Fruit fly (Drosophila melanogaster) whole organism, embryonic: Measurements from ENCODE around the gene CG31021.

Experiments used
- Ada2b ChIP-seq: fragments of 200-800 bp; sonication (Bioruptor generic); IDR thresholded peaks from 2 replicates; pipeline ENCODE4 v1.3.6; 2022; ENCODE audit warnings: missing biosample characterization, missing genetic modification characterization
- Adf1 ChIP-seq: fragments of 200-800 bp; sonication (Bioruptor generic); IDR thresholded peaks from 2 replicates; pipeline ENCODE4 v1.3.6; 2022; ENCODE audit warnings: missing biosample characterization, missing genetic modification characterization
- Atf3 ChIP-seq: fragments of 200-800 bp; sonication (Bioruptor generic); optimal IDR thresholded peaks from 3 replicates; lab custom pipeline; 2016; ENCODE audit warnings: missing biosample characterization, missing genetic modification characterization
- Atf6 ChIP-seq: fragments of 200-800 bp; sonication (Bioruptor generic); IDR thresholded peaks from 2 replicates; pipeline ENCODE4 v1.3.6; 2022; ENCODE audit warnings: missing biosample characterization, missing genetic modification characterization
- CG10462 ChIP-seq: fragments of 200-800 bp; sonication (Bioruptor generic); optimal IDR thresholded peaks from 2 replicates; lab custom pipeline; 2016; ENCODE audit warnings: missing biosample characterization, missing genetic modification characterization
- CG10654 ChIP-seq: fragments of 200-800 bp; sonication (Bioruptor generic); optimal IDR thresholded peaks from 2 replicates; lab custom pipeline; 2016; ENCODE audit warnings: missing biosample characterization, missing genetic modification characterization
- CG11723 ChIP-seq: fragments of 200-800 bp; sonication (Bioruptor generic); optimal IDR thresholded peaks from 2 replicates; lab custom pipeline; 2017; ENCODE audit warnings: missing biosample characterization, mild to moderate bottlenecking, missing genetic modification characterization
- CG12104 ChIP-seq: fragments of 200-800 bp; sonication (Bioruptor generic); optimal IDR thresholded peaks from 3 replicates; lab custom pipeline; 2016; ENCODE audit warnings: missing biosample characterization, missing genetic modification characterization
- CG12769 ChIP-seq: fragments of 200-800 bp; sonication (Bioruptor generic); optimal IDR thresholded peaks from 2 replicates; lab custom pipeline; 2019; ENCODE audit warnings: missing biosample characterization, mild to moderate bottlenecking, missing genetic modification characterization, moderate library complexity
- CG14667 ChIP-seq: fragments of 200-800 bp; sonication (Bioruptor generic); IDR thresholded peaks from 2 replicates; pipeline ENCODE4 v1.3.6; 2022; ENCODE audit warnings: missing biosample characterization, missing genetic modification characterization
- CG15073 ChIP-seq: fragments of 200-800 bp; sonication (Bioruptor generic); optimal IDR thresholded peaks from 2 replicates; lab custom pipeline; 2016; ENCODE audit warnings: missing biosample characterization, missing genetic modification characterization
- CG17912 ChIP-seq: fragments of 200-800 bp; sonication (Bioruptor generic); optimal IDR thresholded peaks from 2 replicates; lab custom pipeline; 2018; ENCODE audit warnings: missing biosample characterization, mild to moderate bottlenecking, missing genetic modification characterization
- CG18476 ChIP-seq: fragments of 200-800 bp; sonication (Bioruptor generic); optimal IDR thresholded peaks from 2 replicates; lab custom pipeline; 2016; ENCODE audit warnings: missing biosample characterization, mild to moderate bottlenecking, missing genetic modification characterization
- CG2678 ChIP-seq: fragments of 200-800 bp; sonication (Bioruptor generic); optimal IDR thresholded peaks from 3 replicates; lab custom pipeline; 2019; ENCODE audit warnings: missing biosample characterization, mild to moderate bottlenecking, missing genetic modification characterization, moderate library complexity
- CG4424 ChIP-seq: fragments of 200-800 bp; sonication (Bioruptor generic); optimal IDR thresholded peaks from 3 replicates; lab custom pipeline; 2016; ENCODE audit warnings: missing biosample characterization, missing genetic modification characterization
- CG4707 ChIP-seq: fragments of 200-800 bp; sonication (Bioruptor generic); optimal IDR thresholded peaks from 2 replicates; lab custom pipeline; 2018; ENCODE audit warnings: missing biosample characterization, mild to moderate bottlenecking, missing genetic modification characterization, moderate library complexity
- CG7963 ChIP-seq: fragments of 200-800 bp; sonication (Bioruptor generic); IDR thresholded peaks from 3 replicates; pipeline ENCODE4 v1.3.6; 2022; ENCODE audit warnings: missing biosample characterization, missing genetic modification characterization; ENCODE audit not compliant: partially characterized antibody
- CG8359 ChIP-seq: fragments of 200-800 bp; sonication (Bioruptor generic); optimal IDR thresholded peaks from 2 replicates; lab custom pipeline; 2017; ENCODE audit warnings: missing biosample characterization, mild to moderate bottlenecking, missing genetic modification characterization, borderline replicate concordance
- CG9437 ChIP-seq: fragments of 200-800 bp; sonication (Bioruptor generic); optimal IDR thresholded peaks from 2 replicates; lab custom pipeline; 2018; ENCODE audit warnings: missing biosample characterization, mild to moderate bottlenecking, missing genetic modification characterization
- Chrac-16 ChIP-seq: fragments of 200-800 bp; sonication (Bioruptor generic); optimal IDR thresholded peaks from 3 replicates; lab custom pipeline; 2016; ENCODE audit warnings: missing biosample characterization, missing genetic modification characterization
- D19A ChIP-seq: fragments of 200-800 bp; optimal IDR thresholded peaks from 3 replicates; lab custom pipeline; 2019; ENCODE audit warnings: missing biosample characterization, mild to moderate bottlenecking, missing genetic modification characterization, moderate library complexity
- Fer1 ChIP-seq: fragments of 200-800 bp; sonication (Bioruptor generic); optimal IDR thresholded peaks from 2 replicates; lab custom pipeline; 2017; ENCODE audit warnings: missing biosample characterization, mild to moderate bottlenecking, missing genetic modification characterization
- HLHmδ ChIP-seq: fragments of 200-800 bp; sonication (Bioruptor generic); optimal IDR thresholded peaks from 2 replicates; lab custom pipeline; 2018; ENCODE audit warnings: missing biosample characterization, mild to moderate bottlenecking, missing genetic modification characterization, moderate library complexity
- Jarid2 ChIP-seq: fragments of 200-800 bp; sonication (Bioruptor generic); optimal IDR thresholded peaks from 3 replicates; lab custom pipeline; 2017; ENCODE audit warnings: mild to moderate bottlenecking, missing biosample characterization, missing genetic modification reagents, missing genetic modification characterization
- Lim3 ChIP-seq: fragments of 200-800 bp; sonication (Bioruptor generic); IDR thresholded peaks from 2 replicates; pipeline ENCODE4 v1.3.6; 2022; ENCODE audit warnings: missing biosample characterization, missing genetic modification characterization
- Mes4 ChIP-seq: fragments of 200-800 bp; sonication (Bioruptor generic); optimal IDR thresholded peaks from 2 replicates; lab custom pipeline; 2016; ENCODE audit warnings: missing biosample characterization, missing genetic modification characterization
- Spps ChIP-seq: fragments of 200-800 bp; sonication (Bioruptor generic); optimal IDR thresholded peaks from 2 replicates; lab custom pipeline; 2018; ENCODE audit warnings: missing biosample characterization, mild to moderate bottlenecking, missing genetic modification characterization
- Trl ChIP-seq, 3 experiments: fragments of >200 bp in 2 of 3; fragments of 200-800 bp in 1 of 3; sonication (Bioruptor generic) in 1 of 3; optimal IDR thresholded peaks; 2 replicates in 1 of 3; 3 replicates in 2 of 3; lab custom pipeline; 2016 to 2017; ENCODE audit warnings: missing biosample characterization in 1 of 3, missing genetic modification characterization in 1 of 3
- Xrp1 ChIP-seq: fragments of 200-800 bp; sonication (Bioruptor generic); IDR thresholded peaks from 2 replicates; pipeline ENCODE4 v1.3.6; 2022; ENCODE audit warnings: missing biosample characterization, missing genetic modification characterization
- YL-1 ChIP-seq: fragments of 200-800 bp; sonication (Bioruptor generic); optimal IDR thresholded peaks from 3 replicates; lab custom pipeline; 2017; ENCODE audit warnings: missing biosample characterization, mild to moderate bottlenecking, missing genetic modification characterization
- dan ChIP-seq: fragments of 200-800 bp; sonication (Bioruptor generic); IDR thresholded peaks from 2 replicates; pipeline ENCODE4 v1.3.6; 2022; ENCODE audit warnings: missing biosample characterization, missing genetic modification characterization
- dimm ChIP-seq: fragments of 200-800 bp; sonication (Bioruptor generic); IDR thresholded peaks from 2 replicates; pipeline ENCODE4 v1.3.6; 2022; ENCODE audit warnings: missing biosample characterization, missing genetic modification characterization
- dpn ChIP-seq, 2 experiments: fragments of 200-800 bp; sonication (Bioruptor generic); optimal IDR thresholded peaks; 3 replicates each; lab custom pipeline; 2016; ENCODE audit warnings: missing biosample characterization in 2 of 2, missing genetic modification characterization in 2 of 2
- dysf ChIP-seq: fragments of 200-800 bp; sonication (Bioruptor generic); IDR thresholded peaks from 3 replicates; pipeline ENCODE4 v1.3.6; 2022; ENCODE audit warnings: missing biosample characterization, missing genetic modification characterization
- fd102C ChIP-seq: fragments of 200-800 bp; sonication (Bioruptor generic); optimal IDR thresholded peaks from 2 replicates; lab custom pipeline; 2018; ENCODE audit warnings: missing biosample characterization, mild to moderate bottlenecking, missing genetic modification characterization, moderate library complexity
- fd64A ChIP-seq: fragments of 200-800 bp; sonication (Bioruptor generic); optimal IDR thresholded peaks from 3 replicates; lab custom pipeline; 2018; ENCODE audit warnings: missing biosample characterization, mild to moderate bottlenecking, missing genetic modification characterization
- fru ChIP-seq: fragments of >200 bp; optimal IDR thresholded peaks from 2 replicates; lab custom pipeline; 2017
- gcm2 ChIP-seq: fragments of 200-800 bp; sonication (Bioruptor generic); optimal IDR thresholded peaks from 2 replicates; lab custom pipeline; 2016; ENCODE audit warnings: missing biosample characterization, missing genetic modification characterization
- hth ChIP-seq: fragments of >200 bp; optimal IDR thresholded peaks from 2 replicates; lab custom pipeline; 2017; ENCODE audit warnings: inconsistent platforms
- kah ChIP-seq: fragments of 200-800 bp; sonication (Bioruptor generic); optimal IDR thresholded peaks from 2 replicates; lab custom pipeline; 2018; ENCODE audit warnings: missing biosample characterization, mild to moderate bottlenecking, missing genetic modification characterization
- org-1 ChIP-seq: fragments of 200-800 bp; sonication (Bioruptor generic); optimal IDR thresholded peaks from 2 replicates; lab custom pipeline; 2017; ENCODE audit warnings: missing biosample characterization, missing genetic modification characterization
- pho ChIP-seq: fragments of 200-800 bp; sonication (Bioruptor generic); optimal IDR thresholded peaks from 2 replicates; lab custom pipeline; 2016; ENCODE audit warnings: missing biosample characterization, missing genetic modification characterization
- repo ChIP-seq: fragments of 200-800 bp; sonication (Bioruptor generic); optimal IDR thresholded peaks from 2 replicates; lab custom pipeline; 2016; ENCODE audit warnings: missing biosample characterization, missing genetic modification characterization
- row ChIP-seq: fragments of 200-800 bp; sonication (Bioruptor generic); IDR thresholded peaks from 3 replicates; pipeline ENCODE4 v1.3.6; 2022; ENCODE audit warnings: missing biosample characterization, missing genetic modification characterization
- salm ChIP-seq: fragments of 200-800 bp; sonication (Bioruptor generic); optimal IDR thresholded peaks from 2 replicates; lab custom pipeline; 2018; ENCODE audit warnings: missing biosample characterization, mild to moderate bottlenecking, missing genetic modification characterization
- slbo ChIP-seq: fragments of 200-800 bp; sonication (Bioruptor generic); IDR thresholded peaks from 2 replicates; pipeline ENCODE4 v1.3.6; 2022; ENCODE audit warnings: missing biosample characterization, missing genetic modification characterization
- trem ChIP-seq: fragments of 200-800 bp; optimal IDR thresholded peaks from 3 replicates; lab custom pipeline; 2019; ENCODE audit warnings: missing biosample characterization, mild to moderate bottlenecking, missing genetic modification characterization, moderate library complexity
- trh ChIP-seq: fragments of 200-800 bp; sonication (Bioruptor generic); optimal IDR thresholded peaks from 2 replicates; lab custom pipeline; 2016; ENCODE audit warnings: missing biosample characterization, missing genetic modification characterization
- twi ChIP-seq: fragments of 200-800 bp; optimal IDR thresholded peaks from 2 replicates; lab custom pipeline; 2019; ENCODE audit warnings: missing biosample characterization, mild to moderate bottlenecking, missing genetic modification characterization, moderate library complexity
- vvl ChIP-seq: fragments of 200-800 bp; sonication (Bioruptor generic); IDR thresholded peaks from 2 replicates; pipeline ENCODE4 v1.3.6; 2022; ENCODE audit warnings: missing biosample characterization, missing genetic modification characterization
- zen ChIP-seq: fragments of 200-800 bp; sonication (Bioruptor generic); optimal IDR thresholded peaks from 3 replicates; lab custom pipeline; 2018; ENCODE audit warnings: missing biosample characterization, mild to moderate bottlenecking, missing genetic modification characterization, moderate library complexity

The CG31021 gene

DNA sequence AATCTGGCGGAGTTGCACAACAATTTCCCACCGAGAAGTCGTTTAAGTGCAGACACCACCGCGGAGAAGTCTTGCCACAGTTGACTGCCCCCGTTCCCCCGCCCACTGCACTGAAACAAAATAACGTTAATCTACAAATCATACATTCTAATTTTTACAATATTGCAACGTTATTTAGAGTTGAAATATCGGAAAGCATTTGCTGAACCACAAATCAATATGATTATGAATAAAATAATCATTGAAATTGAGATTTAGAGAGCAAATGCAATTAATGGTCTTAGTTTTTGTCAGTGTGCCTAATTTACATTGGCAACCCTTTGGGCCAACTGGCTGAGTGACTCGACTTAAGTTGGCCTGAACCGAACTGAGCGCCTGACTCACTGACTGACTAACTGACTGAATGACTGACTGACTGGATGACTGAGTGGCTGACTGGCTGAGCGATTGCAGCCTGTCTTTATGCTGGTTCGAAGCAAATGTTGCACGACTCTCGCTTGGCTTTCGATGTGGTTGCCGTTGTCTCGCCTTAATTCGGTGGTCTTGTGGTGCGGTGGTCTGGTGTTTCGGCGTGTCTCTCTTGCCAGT lies 31.4 kb upstream of the CG31021 start (continued):
- TF ChIP-seq dan (GFP tag; lab: Robert Waterston, UW) (0 out of 2 replicates have a peak, but pooled peaks have one; percentile 31), fd102C (GFP tag; lab: Kevin White, UChicago) (no peak), slbo (GFP tag; lab: Robert Waterston, UW) (peak; percentile 65), HLHmδ (GFP tag; lab: Kevin White, UChicago) (no peak), twi (no peak), Trl (optimal IDR thresholded peaks at IDR 0.05; lab: Kevin White, UChicago) (no peak), Trl (GFP tag; optimal IDR thresholded peaks at IDR 0.05; lab: Kevin White, UChicago) (peak; percentile 68), CG10462 (GFP tag; lab: Kevin White, UChicago) (no peak), hth (lab: Kevin White, UChicago) (no peak), Xrp1 (peak; percentile 87), CG18476 (GFP tag; lab: Kevin White, UChicago) (peak; percentile 56), CG12104 (GFP tag; lab: Kevin White, UChicago) (peak; percentile 15), YL-1 (GFP tag; lab: Kevin White, UChicago) (peak; percentile 12), Jarid2 (GFP tag; lab: Kevin White, UChicago) (no peak), trh (GFP tag; lab: Kevin White, UChicago) (peak; percentile 16), Atf3 (GFP tag; lab: Kevin White, UChicago) (peak; percentile 68), CG11723 (GFP tag; lab: Kevin White, UChicago) (no peak), repo (no peak), fd64A (GFP tag; lab: Kevin White, UChicago) (peak; percentile 44), dimm (GFP tag; lab: Robert Waterston, UW) (peak; percentile 83), Atf6 (GFP tag; lab: Robert Waterston, UW) (peak; percentile 71; the same call in 1 of the 2 replicates), Ada2b (GFP tag; lab: Robert Waterston, UW) (peak; percentile 84), CG17912 (GFP tag; lab: Kevin White, UChicago) (no peak), Spps (peak; percentile 71), CG2678 (tag; lab: Kevin White, UChicago) (peak; percentile 86), vvl (peak; percentile 91), dpn (GFP tag; optimal IDR thresholded peaks at IDR 0.05; lab: Kevin White, UChicago) (peak; percentile 67 to 76), CG9437 (GFP tag; lab: Kevin White, UChicago) (peak; percentile 65), zen (tag; lab: Kevin White, UChicago) (peak; percentile 67), CG12769 (tag; lab: Kevin White, UChicago) (peak; percentile 90), trem (peak; percentile 62), CG4707 (GFP tag; lab: Kevin White, UChicago) (peak; percentile 51), row (GFP tag; lab: Robert Waterston, UW) (peak; percentile 84), CG15073 (GFP tag; lab: Kevin White, UChicago) (peak; percentile 1), pho (GFP tag; lab: Kevin White, UChicago) (peak; percentile 12), CG10654 (GFP tag; lab: Kevin White, UChicago) (peak; percentile 63), CG14667 (GFP tag; lab: Robert Waterston, UW) (peak; percentile 45), D19A (peak; percentile 76), Adf1 (GFP tag; lab: Robert Waterston, UW) (no peak), Fer1 (GFP tag; lab: Kevin White, UChicago) (no peak), CG7963 (GFP tag; lab: Robert Waterston, UW) (no peak), Chrac-16 (GFP tag; lab: Kevin White, UChicago) (peak; percentile 71), CG8359 (GFP tag; lab: Kevin White, UChicago) (peak; percentile 50), gcm2 (peak; percentile 36), Lim3 (GFP tag; lab: Robert Waterston, UW) (peak; percentile 49), kah (GFP tag; lab: Kevin White, UChicago) (peak; percentile 67), fru (lab: Kevin White, UChicago) (no peak), dysf (GFP tag; lab: Robert Waterston, UW) (peak; percentile 84), CG4424 (GFP tag; lab: Kevin White, UChicago) (peak; percentile 84), org-1 (peak; percentile 61), Mes4 (GFP tag; lab: Kevin White, UChicago) (peak; percentile 58), salm (tag; lab: Kevin White, UChicago) (peak; percentile 79)
